Worm (Caenorhabditis elegans): ENCODE measurements around the gene fbxc-12.

DNA sequence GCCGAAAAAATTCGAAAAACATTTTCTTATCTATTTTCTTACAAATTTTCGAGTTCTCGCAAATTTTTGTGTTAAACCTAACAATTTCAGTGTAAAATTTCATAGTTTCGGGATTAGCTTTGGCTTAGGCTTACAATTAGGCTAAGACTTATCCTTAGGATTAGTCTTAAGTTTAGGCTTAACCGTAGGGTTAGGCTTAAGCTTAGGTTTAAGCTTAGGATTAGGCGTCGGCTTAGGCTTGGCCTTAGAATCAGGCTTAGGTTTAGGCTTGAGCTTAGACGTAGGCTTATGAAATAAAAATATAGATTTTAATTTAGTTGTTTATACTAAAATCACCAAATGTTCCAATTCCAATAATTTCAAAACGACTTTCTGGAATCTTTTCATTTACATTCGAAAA lies 49.0 kb upstream of the fbxc-12 start:
- TF ChIP-seq snpc-4 (tag; optimal IDR thresholded peaks at IDR 0.05) (no peak), aly-2 (tag; optimal IDR thresholded peaks at IDR 0.05) (no peak), lin-11 (tag; optimal IDR thresholded peaks at IDR 0.05) (no peak), nhr-12 (tag; optimal IDR thresholded peaks at IDR 0.05) (no peak), peb-1 (tag; optimal IDR thresholded peaks at IDR 0.05) (no peak), ama-1 (optimal IDR thresholded peaks at IDR 0.05) (no peak), ztf-11 (tag; optimal IDR thresholded peaks at IDR 0.05) (no peak), nhr-10 (tag; optimal IDR thresholded peaks at IDR 0.05) (no peak), lin-13 (GFP tag; optimal IDR thresholded peaks at IDR 0.05) (no peak), egl-27 (tag; optimal IDR thresholded peaks at IDR 0.05) (no peak)

Measured in whole organism, L2 larva.